Fruit fly (Drosophila melanogaster): Measurements from ENCODE around the gene CG34428.

CG34428 gene

DNA sequence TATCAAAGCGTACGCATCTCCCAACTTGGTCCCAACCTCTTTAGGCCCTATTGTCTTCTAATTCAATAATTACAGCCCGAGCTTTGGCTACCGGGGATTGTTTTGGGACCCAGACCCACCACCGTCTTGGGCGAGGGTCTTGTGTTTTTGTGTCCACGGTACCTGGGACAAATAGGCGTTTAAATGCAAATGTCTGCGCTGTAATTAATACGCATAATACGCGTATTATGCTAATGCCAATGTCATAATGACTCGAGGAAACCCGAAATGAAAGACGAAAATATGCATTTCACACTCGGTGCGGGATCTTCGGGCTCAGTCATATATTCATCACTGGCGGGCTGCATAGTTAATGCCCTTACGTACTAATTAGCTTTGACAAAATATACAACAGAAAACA, 2.8 kb downstream of the CG34428 start:
- TF ChIP-seq CG17801 (GFP tag; optimal IDR thresholded peaks at IDR 0.05; ENCODE audit: partially characterized antibody), result no peak

DNA sequence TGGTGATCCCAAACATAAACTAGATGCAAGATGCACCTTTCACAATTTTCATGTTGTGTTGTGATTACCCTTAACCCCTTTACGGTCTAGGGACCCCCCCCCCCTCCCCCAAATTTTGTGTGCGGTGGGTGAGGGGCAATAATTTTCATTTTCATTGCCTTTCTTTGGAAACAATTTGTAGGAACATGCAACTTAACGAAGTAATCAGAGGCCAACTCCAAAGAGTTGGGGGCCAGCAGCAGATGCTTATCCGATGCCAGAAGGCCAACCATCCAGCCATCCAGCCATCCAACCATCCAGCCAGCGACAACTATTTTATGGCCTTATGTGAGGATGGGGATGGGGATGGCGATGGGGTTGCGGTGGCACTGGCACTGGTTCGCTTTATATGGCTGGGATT, 3.4 kb downstream of the CG34428 start:
- TF ChIP-seq CG17801 (GFP tag; optimal IDR thresholded peaks at IDR 0.05; ENCODE audit: partially characterized antibody), result no peak

DNA sequence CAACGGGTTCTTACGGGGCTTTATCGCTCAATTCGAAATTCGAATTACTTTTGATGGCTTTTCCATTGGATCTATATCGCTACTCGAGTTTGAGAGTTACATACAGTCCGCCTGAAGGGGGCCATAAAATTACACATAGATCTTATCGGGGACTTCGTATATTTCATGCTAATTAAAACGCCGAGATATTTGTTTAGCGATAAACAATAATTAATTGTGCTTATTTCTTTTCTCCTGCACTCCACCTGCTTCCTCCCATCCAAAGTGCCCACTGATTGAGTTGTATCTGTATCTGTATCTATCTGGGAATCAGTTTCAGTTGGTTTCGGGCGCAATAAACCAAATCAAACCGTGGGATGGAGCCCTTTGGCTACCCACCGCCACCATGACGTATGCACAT, 4.1 kb downstream of the CG34428 start:
- TF ChIP-seq CG17801 (GFP tag; optimal IDR thresholded peaks at IDR 0.05; ENCODE audit: partially characterized antibody), result no peak

DNA sequence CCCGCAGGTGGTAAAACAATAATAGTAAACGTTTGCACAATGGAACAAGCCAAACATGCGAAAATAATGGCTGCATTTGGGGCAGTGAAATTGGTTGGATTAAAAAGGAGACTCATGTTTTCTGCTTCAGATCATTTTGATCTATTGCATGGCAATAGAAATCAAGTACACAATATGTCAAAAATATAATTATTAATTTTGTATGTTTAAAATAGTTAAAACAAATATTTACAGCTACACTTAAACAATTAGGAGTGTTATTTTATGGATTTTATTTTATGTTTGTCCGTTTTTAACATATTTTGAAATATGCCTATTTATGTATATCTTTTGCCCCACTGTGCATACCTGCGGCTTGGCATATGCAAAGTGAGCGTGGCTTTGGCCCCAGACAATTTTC, 4.7 kb downstream of the CG34428 start:
- TF ChIP-seq CG17801 (GFP tag; optimal IDR thresholded peaks at IDR 0.05; ENCODE audit: partially characterized antibody), result no peak

DNA sequence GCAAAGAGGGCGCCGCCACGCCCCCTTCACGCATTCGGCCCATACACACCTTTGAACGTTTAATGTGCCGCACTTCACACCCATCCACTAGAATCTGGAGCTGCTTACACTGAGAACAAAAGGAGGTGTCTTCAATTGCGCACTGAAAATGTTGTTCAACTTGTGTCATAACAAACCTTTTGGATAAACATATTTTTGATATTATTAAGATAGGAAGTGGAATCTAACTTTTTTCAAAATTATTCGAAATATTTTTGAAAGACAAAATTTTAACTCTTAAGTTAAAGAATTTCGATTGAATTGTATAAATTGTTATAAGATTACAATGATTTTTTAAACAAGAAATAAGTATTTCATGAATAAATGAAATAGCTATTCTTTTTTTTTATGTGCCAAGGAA, 6.7 kb downstream of the CG34428 start:
- no peak for TF ChIP-seq CG17801 (GFP tag; optimal IDR thresholded peaks at IDR 0.05; ENCODE audit: partially characterized antibody)

DNA sequence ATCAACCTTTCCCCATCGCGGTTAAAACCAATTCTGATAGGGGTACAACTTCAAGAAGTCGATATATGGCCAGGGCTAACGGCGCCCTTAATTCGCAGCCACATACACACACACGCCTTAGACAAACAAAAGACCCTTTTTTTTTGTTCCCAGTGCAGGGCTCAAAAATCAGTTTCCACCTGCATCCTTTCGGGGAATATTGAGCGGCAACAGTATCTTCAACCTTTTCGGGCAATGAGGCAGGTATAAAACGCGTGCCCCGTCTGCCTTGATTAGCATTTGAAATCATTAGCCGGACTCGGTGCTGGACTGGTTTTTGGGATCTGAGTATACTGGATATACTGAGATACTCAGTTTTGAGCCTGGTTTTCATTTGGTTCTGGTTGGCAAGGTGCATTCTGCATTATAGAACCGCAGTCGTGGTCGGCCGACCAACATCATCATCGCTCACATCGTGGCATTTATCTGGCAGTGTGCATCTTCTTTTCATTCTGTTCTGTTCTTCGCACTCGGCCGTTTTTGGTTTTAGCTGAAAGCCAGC, 12.6 kb downstream of the CG34428 start:
- no peak for TF ChIP-seq CG17801 (GFP tag; optimal IDR thresholded peaks at IDR 0.05; ENCODE audit: partially characterized antibody)

DNA sequence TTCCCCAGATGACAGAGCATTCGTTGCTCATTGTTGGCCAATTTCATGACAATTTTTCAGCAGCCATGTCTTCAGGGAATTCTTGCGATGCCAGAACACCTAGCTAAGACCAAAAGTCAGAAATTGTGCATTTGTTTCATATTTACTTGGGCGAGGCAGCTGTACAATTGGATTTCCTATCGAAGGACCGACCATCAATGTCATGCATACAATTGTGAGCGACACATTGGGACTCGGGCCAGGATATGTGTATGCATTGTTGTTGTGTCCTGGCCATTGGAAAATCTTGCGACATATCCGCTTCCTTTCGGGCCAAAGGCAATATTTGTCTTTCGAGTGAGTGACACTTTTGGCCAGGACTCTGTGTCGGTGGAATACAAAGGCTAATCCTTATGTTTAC, 15.8 kb downstream of the CG34428 start:
- no peak for TF ChIP-seq CG17801 (GFP tag; optimal IDR thresholded peaks at IDR 0.05; ENCODE audit: partially characterized antibody)

DNA sequence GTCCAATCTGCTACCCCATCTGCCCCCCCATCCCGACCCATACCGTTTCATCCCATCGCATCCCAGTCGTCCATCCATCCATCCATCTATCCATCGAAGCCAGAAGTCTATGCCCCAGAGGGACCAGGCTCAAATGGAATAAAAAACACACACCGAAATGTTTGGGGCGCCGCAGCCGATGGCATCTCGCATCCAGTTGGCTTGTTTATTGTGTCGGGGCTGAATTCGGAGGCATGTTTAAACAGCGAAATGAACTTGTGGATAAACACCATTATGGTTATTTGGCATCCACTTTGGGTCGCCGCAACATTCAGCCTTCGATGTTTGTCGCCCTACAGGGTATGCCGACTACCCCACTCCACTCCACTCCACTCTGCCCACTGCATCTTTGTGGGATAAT, 18.9 kb downstream of the CG34428 start:
- TF ChIP-seq CG17801 (GFP tag; optimal IDR thresholded peaks at IDR 0.05; ENCODE audit: partially characterized antibody), result no peak

DNA sequence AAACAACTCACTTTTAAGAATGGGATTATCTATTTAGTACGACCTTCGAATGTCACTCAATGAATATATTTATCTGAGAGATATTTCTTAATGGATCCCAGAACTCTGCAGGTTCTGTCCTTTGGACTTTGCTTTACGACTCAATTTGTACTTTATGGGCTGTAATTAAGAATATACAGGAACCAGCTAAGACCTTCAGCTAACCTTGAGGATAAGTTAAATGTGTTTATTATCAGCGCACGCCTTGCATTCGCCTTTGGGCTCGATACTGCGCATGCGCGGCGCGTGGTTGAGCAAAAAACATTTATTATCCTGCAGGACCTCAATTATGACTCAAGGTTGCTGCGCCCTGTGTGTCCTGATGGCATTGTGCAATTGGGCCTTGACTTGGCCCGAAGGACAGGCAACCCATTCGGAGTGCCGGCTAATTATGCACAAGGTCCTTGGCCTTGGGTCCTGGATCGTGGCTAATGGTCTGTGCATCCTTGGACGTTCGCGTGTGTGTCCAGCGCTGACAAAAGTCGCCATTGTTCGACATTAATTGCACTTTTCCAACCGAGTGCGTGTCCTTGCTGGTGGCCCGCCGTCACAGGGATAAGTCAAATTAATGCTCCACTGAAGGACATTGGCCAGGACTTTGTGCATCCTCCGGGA, 19.9 kb downstream of the CG34428 start:
- TF ChIP-seq CG17801 (GFP tag; optimal IDR thresholded peaks at IDR 0.05; ENCODE audit: partially characterized antibody), result no peak

DNA sequence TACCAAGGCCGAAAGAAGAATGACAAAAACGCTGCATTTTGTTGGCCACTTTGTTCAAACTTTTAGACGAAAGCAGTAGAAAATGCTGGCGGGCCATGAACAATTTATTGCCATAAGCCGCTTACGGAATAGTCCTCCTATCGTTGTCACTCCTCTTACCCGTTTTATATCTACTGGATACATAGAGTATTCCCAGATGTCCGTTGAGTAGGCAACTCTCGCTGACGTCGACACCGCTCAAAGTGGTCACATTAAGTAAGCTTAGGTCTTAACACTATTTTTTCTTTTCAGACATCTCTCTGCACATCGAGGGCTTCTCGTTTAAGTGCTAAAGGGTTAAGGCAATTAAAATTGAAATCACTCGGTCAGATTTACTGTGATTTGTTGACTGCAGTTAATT, 21.9 kb downstream of the CG34428 start:
- no peak for TF ChIP-seq CG17801 (GFP tag; optimal IDR thresholded peaks at IDR 0.05; ENCODE audit: partially characterized antibody)

DNA sequence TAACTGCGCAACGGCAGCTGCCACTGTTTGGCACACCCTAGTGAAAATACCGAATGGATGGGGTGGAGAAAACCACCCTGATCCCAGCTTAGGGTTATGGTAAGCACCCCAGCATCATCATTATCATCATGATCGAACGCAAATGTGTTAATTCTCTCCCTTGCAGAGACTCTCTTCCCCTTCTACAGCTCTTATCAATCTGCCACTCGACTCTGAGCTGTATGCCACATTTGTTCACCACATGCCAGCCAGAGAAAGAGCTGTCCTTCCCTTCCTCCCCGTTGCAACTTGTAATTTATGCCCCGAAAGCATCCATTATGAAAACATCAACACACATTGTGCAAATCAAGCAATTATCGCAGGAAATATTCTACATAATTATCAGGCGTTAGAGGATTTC, 22.9 kb downstream of the CG34428 start:
- no peak for TF ChIP-seq CG17801 (GFP tag; optimal IDR thresholded peaks at IDR 0.05; ENCODE audit: partially characterized antibody)

DNA sequence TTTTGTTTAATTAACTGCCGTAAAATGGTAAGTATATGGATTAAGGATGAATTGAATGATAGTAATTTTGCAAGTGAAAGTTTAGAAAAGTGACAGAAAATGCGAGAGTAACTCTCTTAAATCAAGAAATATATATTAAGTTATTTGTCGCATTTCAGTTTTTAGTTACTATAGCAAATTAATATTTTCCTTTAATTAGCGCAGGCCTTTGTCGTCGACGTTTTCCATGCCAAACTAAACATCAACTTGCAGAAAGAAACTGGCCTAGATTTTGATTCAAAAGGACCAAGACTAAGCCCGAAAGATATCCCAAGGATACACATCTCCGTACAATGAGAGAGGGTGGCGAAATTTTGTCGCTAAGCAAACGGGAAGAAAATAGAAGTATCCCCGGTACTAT, 25.6 kb downstream of the CG34428 start, which contains the start of gene CG17300:
Gene CG17300 (minus strand): TSS at position 101 of the 400 bp plus-strand sequence.
- no peak for TF ChIP-seq CG17801 (GFP tag; optimal IDR thresholded peaks at IDR 0.05; ENCODE audit: partially characterized antibody)

DNA sequence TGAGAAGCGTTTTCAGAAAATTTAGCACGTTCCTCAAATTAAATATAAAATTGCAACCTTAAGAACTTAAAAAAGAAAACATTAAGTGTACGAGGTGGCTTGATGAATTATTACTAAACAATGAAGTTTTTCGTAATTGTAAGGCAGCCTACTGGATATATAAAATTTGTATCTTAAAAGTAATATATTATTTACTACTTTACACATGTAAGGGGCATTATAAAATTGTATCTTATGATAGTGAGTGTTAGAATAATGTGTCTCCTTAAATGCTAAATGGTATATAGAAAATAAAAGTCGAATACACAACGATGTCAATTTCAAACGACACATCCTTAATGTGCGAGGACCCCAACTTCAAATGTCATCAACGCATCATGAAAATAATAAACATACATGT, 28.3 kb downstream of the CG34428 start, which contains the start of gene CG11251:
Gene CG11251 (minus strand): TSS at position 101 of the 400 bp plus-strand sequence.
- TF ChIP-seq CG17801 (GFP tag; optimal IDR thresholded peaks at IDR 0.05; ENCODE audit: partially characterized antibody), result no peak

DNA sequence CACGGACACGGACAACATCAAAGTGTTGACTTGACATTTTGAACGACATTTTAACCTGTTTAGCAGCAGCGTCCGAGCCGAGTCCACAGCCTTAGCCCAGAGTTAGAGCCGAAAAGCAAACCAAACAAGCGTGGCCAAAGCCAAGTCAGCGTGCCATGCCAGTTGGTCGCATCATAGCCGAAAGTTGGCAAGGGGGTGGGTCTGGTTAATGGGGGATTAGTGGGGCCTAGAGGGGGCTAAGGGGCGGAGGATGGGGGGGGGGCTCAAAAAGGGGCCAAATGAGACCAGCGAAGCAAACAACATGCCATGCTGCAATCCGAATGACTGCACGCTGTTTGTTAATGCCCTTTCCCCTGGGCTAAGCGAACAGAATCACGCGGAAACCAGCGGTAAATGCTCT, 37.6 kb downstream of the CG34428 start:
- TF ChIP-seq CG17801 (GFP tag; optimal IDR thresholded peaks at IDR 0.05; ENCODE audit: partially characterized antibody), result no peak

DNA sequence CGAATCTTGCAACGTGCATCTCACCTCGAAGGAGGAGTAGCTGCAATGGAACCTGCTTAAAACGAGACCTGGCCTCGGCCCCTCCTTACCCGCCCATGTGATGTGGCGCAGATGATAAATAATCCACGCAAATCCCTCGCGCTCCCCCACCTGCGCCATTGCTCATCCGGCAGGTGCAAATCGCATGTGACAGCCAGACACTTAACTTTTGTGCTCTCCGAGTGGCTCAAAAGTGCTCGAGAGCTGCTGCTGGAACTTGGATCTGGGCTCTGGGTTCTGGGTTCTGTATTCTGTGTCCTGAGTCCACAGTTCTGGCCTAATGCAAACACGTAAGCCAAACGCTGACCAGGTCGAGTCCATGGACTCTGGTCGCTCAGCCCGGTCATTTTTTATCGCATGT, 38.9 kb downstream of the CG34428 start:
- TF ChIP-seq CG17801 (GFP tag; optimal IDR thresholded peaks at IDR 0.05; ENCODE audit: partially characterized antibody), result no peak

DNA sequence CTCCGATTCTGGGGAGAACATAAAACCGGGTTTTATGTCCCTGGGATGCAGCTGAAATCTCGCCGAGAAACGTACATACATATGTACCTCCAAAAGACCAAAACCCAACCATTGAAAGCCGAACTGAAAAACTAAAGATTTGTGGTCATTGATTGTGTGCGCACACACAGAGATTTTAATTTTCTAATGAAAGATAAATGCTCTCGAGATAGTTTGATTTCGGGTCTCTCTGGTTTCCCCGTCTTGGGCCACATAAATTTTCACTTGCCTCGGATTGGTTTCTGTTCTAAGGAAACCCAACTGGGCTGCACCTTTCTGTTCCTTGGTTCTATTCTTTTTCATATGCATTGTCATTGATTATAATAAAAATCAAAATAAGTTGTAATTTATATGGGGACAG, 44.3 kb downstream of the CG34428 start:
- TF ChIP-seq CG17801 (GFP tag; optimal IDR thresholded peaks at IDR 0.05; ENCODE audit: partially characterized antibody), result no peak

All from ovary, adult (tissue).